Worm (Caenorhabditis elegans): Measurements from ENCODE around the gene srw-15.
"Not testable (repeated sequence)": the region's sequence is repeated elsewhere in the genome, so short reads cannot be mapped to it uniquely, and the experiment has no call there.

srw-15 gene

ce11 chrV:15193909-15194308 is 36.4 kb upstream of the srw-15 start, which contains the start of gene Y75B12B.13:
Gene Y75B12B.13 (minus strand): TSS chrV:15194009.
- no peak for TF ChIP-seq unc-39 (tag; optimal IDR thresholded peaks at IDR 0.05)

- no peak for TF ChIP-seq fos-1 (tag; optimal IDR thresholded peaks at IDR 0.05)
- TF ChIP-seq elt-2 (tag; optimal IDR thresholded peaks at IDR 0.05), result peak; percentile 1
Measured at ce11 chrV:15197955-15198354, 32.4 kb upstream of the srw-15 start, which contains the start of gene srw-1. Gene srw-1 (plus strand): TSS chrV:15198255.

- TF ChIP-seq fkh-10 (GFP tag; optimal IDR thresholded peaks at IDR 0.05) (no peak), ztf-4 (tag; optimal IDR thresholded peaks at IDR 0.05) (no peak), lin-15B (tag; optimal IDR thresholded peaks at IDR 0.05) (no peak), eor-1 (tag; optimal IDR thresholded peaks at IDR 0.05) (no peak), nhr-12 (tag; optimal IDR thresholded peaks at IDR 0.05) (no peak), mdl-1 (tag; optimal IDR thresholded peaks at IDR 0.05) (no peak), ceh-9 (tag; optimal IDR thresholded peaks at IDR 0.05) (no peak), nhr-77 (tag; optimal IDR thresholded peaks at IDR 0.05) (no peak), jun-1 (tag; optimal IDR thresholded peaks at IDR 0.05) (no peak), hmg-11 (tag; optimal IDR thresholded peaks at IDR 0.05) (no peak), nhr-43 (tag; optimal IDR thresholded peaks at IDR 0.05; ENCODE audit: poor library complexity, severe bottlenecking) (no peak), ZK546.5 (tag; optimal IDR thresholded peaks at IDR 0.05) (no peak), sea-2 (GFP tag; optimal IDR thresholded peaks at IDR 0.05) (no peak), egl-27 (tag; optimal IDR thresholded peaks at IDR 0.05) (no peak), elt-1 (tag; optimal IDR thresholded peaks at IDR 0.05) (no peak), nhr-23 (tag; optimal IDR thresholded peaks at IDR 0.05) (no peak)
Measured at ce11 chrV:15199768-15200167, 30.6 kb upstream of the srw-15 start, which contains the start of gene Y75B12B.10. Gene Y75B12B.10 (plus strand): TSS chrV:15200068.

- not testable (repeated sequence) for TF ChIP-seq nhr-237 (tag; optimal IDR thresholded peaks at IDR 0.05); ceh-28 (tag; optimal IDR thresholded peaks at IDR 0.05); fkh-10 (GFP tag; optimal IDR thresholded peaks at IDR 0.05)
Measured at ce11 chrV:15207681-15208080, 22.7 kb upstream of the srw-15 start, which contains the start of gene C41G6.12. Gene C41G6.12 (minus strand): TSS chrV:15207781.

DNA sequence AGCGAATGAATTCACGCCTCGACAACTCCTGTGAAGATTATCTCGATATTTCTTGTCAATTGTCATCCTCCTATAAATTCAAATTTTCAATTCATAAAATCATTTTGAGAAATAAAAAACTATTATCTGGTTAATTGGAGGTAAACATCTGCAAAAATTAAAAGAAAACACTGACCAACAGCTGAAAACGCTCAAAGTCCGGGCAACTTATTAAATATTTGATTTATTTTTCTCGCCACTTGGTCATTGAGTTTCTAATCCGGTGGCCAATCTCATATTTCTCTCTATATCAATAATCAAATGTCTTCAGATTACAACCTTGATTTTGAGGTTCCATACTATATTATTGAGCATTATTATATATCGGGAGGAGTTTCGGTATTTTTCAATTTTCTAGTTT is 18.5 kb upstream of the srw-15 start, which contains the start of gene sri-24:
Gene sri-24, plus strand, starts transcription at position 301 of the 400 bp plus-strand sequence.
- not testable (repeated sequence) for TF ChIP-seq R02D3.7, skn-1, nhr-12 (tag; optimal IDR thresholded peaks at IDR 0.05)

- TF ChIP-seq daf-12, nhr-25, elt-3 (tag; optimal IDR thresholded peaks at IDR 0.05): not testable (repeated sequence)
Measured at ce11 chrV:15215175-15215574, 15.2 kb upstream of the srw-15 start, which contains the start of gene sri-26. Gene sri-26 (plus strand): TSS chrV:15215475.

DNA sequence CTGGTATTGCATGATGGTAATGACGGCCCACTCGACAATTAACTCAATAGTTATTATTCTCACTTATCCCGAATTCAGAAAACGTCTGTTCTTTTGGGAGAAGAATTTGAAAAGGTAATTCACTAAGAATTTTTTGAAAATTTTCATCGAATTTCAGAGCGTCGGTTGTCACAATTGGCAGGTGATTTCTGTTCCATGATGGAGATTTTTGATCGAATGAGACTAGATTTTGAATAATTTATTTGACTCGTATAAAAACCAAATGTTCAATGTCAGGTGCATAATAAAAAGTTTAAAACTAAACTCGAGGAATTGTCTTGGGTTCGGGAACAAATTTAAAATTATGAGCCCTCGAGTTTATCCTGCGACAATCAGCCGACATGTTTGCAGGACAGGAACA is 13.6 kb upstream of the srw-15 start, which contains the start of gene sri-25:
Gene sri-25, plus strand, starts transcription at position 301 of the 400 bp plus-strand sequence.
- TF ChIP-seq nhr-77 (tag; optimal IDR thresholded peaks at IDR 0.05) (no peak), lin-39 (tag; optimal IDR thresholded peaks at IDR 0.05) (no peak), lsy-12 (tag; optimal IDR thresholded peaks at IDR 0.05) (no peak), egl-27 (tag; optimal IDR thresholded peaks at IDR 0.05) (no peak), sea-2 (GFP tag; optimal IDR thresholded peaks at IDR 0.05) (no peak), ceh-82 (tag; optimal IDR thresholded peaks at IDR 0.05) (no peak), aly-2 (tag; optimal IDR thresholded peaks at IDR 0.05) (no peak), nhr-23 (tag; optimal IDR thresholded peaks at IDR 0.05) (no peak), ama-1 (optimal IDR thresholded peaks at IDR 0.05) (no peak)

Data from whole organism, L3 larva.